Worm (Caenorhabditis elegans): ENCODE results near the gene hmit-1.3.

hmit-1.3 gene

ce11 chrIII:3470973-3471372 is 48.4 kb downstream of the hmit-1.3 start:
- TF ChIP-seq ceh-13 (GFP tag; optimal IDR thresholded peaks at IDR 0.05) (no peak), tbx-11 (GFP tag; IDR thresholded peaks at IDR 0.05) (no peak), tbx-37 (GFP tag; conservative IDR thresholded peaks at IDR 0.05) (no peak)

DNA sequence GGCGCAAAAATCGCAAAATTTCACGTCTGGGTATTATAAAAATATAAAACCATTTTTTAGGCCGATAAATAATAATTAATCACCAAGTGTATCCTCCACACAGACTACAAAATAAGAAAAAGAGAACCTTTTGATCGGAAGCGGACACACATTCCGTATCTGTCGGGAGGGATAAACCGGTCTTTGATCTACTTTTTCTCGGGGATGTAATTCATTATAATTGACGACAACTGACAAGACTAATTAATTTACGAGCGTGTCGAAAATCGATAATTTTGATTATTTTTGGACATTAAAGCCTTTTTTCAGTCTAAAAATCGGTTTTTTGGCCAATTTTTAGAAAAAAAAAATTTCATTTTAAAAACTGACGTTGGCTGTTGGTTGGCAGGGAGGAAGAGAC is 49.0 kb downstream of the hmit-1.3 start:
- TF ChIP-seq ama-1 (optimal IDR thresholded peaks at IDR 0.05) (no peak), scrt-1 (GFP tag; IDR thresholded peaks at IDR 0.05) (no peak)

ce11 chrIII:3469646-3470045 is 49.8 kb downstream of the hmit-1.3 start, which contains the start of gene smim-14:
TSS of gene smim-14 (minus strand) at chrIII:3469746.
- no peak for TF ChIP-seq ceh-13 (GFP tag; optimal IDR thresholded peaks at IDR 0.05)
- TF ChIP-seq tbx-37 (GFP tag; conservative IDR thresholded peaks at IDR 0.05) = no peak
- TF ChIP-seq scrt-1 (GFP tag; IDR thresholded peaks at IDR 0.05) = no peak
- no peak for TF ChIP-seq ama-1 (optimal IDR thresholded peaks at IDR 0.05)
- TF ChIP-seq hmbx-1 (tag; optimal IDR thresholded peaks at IDR 0.05) = no peak

DNA sequence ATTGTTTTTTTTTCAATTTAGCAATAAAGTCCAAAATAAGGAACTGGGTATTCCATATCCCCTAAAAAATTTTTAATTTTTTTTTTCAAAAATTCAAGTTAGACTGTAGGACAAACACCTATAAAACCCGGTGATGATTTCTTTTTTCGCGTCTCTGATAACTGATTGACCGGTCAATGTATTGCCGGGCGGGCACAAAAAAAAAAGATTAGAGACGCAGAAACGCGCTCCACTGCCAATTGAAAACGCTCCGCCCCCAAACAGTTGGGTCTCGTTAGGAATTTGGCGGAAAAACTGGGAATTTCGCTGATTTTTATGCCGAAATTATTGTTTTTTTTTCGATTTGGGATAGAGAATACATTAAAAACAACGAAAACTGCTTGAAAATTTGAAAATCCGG is 51.0 kb downstream of the hmit-1.3 start:
- TF ChIP-seq ets-7 (tag; optimal IDR thresholded peaks at IDR 0.05) (no peak), ceh-36 (tag; optimal IDR thresholded peaks at IDR 0.05) (no peak), pes-1 (GFP tag; IDR thresholded peaks at IDR 0.05) (no peak), ama-1 (optimal IDR thresholded peaks at IDR 0.05) (no peak), sea-1 (GFP tag; conservative IDR thresholded peaks at IDR 0.05) (no peak)

ce11 chrIII:3467013-3467412 is 52.4 kb downstream of the hmit-1.3 start:
- TF ChIP-seq sea-1 (GFP tag; conservative IDR thresholded peaks at IDR 0.05) = no peak
- TF ChIP-seq F13C5.2 (tag; optimal IDR thresholded peaks at IDR 0.05) = no peak
- TF ChIP-seq pes-1 (GFP tag; IDR thresholded peaks at IDR 0.05) = no peak
- no peak for TF ChIP-seq hmbx-1 (tag; optimal IDR thresholded peaks at IDR 0.05)
- no peak for TF ChIP-seq scrt-1 (GFP tag; IDR thresholded peaks at IDR 0.05)
- TF ChIP-seq tbx-37 (GFP tag; conservative IDR thresholded peaks at IDR 0.05) = no peak
- TF ChIP-seq flt-1 (GFP tag; IDR thresholded peaks at IDR 0.05) = no peak
- TF ChIP-seq tra-4 (tag; optimal IDR thresholded peaks at IDR 0.05) = no peak
- TF ChIP-seq tbx-11 (GFP tag; IDR thresholded peaks at IDR 0.05) = no peak
- no peak for TF ChIP-seq hnd-1 (tag; optimal IDR thresholded peaks at IDR 0.05)
- TF ChIP-seq ama-1 (optimal IDR thresholded peaks at IDR 0.05) = no peak
- TF ChIP-seq ets-7 (tag; optimal IDR thresholded peaks at IDR 0.05) = no peak

DNA sequence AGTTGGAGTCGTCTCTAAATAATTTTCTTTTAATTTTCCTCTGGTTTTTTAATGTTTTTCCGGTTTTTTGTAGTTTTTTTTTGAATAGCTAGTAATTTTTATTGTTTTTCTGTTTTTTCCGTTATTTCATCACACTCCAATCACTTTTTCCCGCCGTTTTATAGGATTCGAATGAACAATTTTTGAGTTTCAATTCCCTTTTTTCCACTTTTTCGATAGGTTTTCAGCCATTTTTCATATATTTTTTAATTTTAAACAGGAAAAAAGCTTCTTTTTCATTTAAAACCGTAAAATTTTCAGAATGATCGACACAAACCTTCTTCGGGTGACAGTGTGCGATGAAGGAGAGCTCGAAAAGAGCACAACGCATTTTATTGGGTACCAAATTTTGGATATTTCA is 58.0 kb downstream of the hmit-1.3 start, which contains the start of gene pph-6:
Gene pph-6 (plus strand): TSS at position 301 of the 400 bp plus-strand sequence.
- TF ChIP-seq ceh-36 (tag; optimal IDR thresholded peaks at IDR 0.05) = no peak
- TF ChIP-seq ceh-13 (GFP tag; optimal IDR thresholded peaks at IDR 0.05) = no peak
- no peak for TF ChIP-seq tra-4 (tag; optimal IDR thresholded peaks at IDR 0.05)
- TF ChIP-seq tbx-37 (GFP tag; conservative IDR thresholded peaks at IDR 0.05) = no peak
